Fruit fly (Drosophila melanogaster): Measurements from ENCODE around the gene Nbr.
A peak's percentile ranks its signal among the peaks of the same experiment; 100 is the strongest.

Nbr gene

dm6 chr2L:21162875-21163274 lies at the start of gene Nbr (continued):
- TF ChIP-seq CG13123 (GFP tag; optimal IDR thresholded peaks at IDR 0.05), result no peak
- no peak for TF ChIP-seq Drgx (GFP tag; IDR thresholded peaks at IDR 0.05)
- TF ChIP-seq CG8765 (GFP tag; IDR thresholded peaks at IDR 0.05), result no peak
- TF ChIP-seq CG11247 (GFP tag; IDR thresholded peaks at IDR 0.05), result peak; percentile 36; the same call in 1 of the 2 replicates
- TF ChIP-seq CG32767 (GFP tag; IDR thresholded peaks at IDR 0.05), result no peak
- TF ChIP-seq chn (GFP tag; optimal IDR thresholded peaks at IDR 0.05), result no peak

- TF ChIP-seq CG30431 (GFP tag; optimal IDR thresholded peaks at IDR 0.05) (no peak), CG2199 (GFP tag; IDR thresholded peaks at IDR 0.05) (peak; percentile 23; the same call in 1 of the 3 replicates), Usf (GFP tag; optimal IDR thresholded peaks at IDR 0.05) (no peak)
These were observed 43.3 kb upstream of the Nbr start, which contains the start of gene clumsy for dm6 chr2L:21206193-21206592. TSS of gene clumsy (plus strand) at chr2L:21206493.

dm6 chr2L:21202702-21203101 lies 39.8 kb upstream of the Nbr start, which contains the start of gene CG31988:
TSS of gene CG31988 (minus strand) at chr2L:21202802.
- no peak for TF ChIP-seq esg (GFP tag; conservative IDR thresholded peaks at IDR 0.05)

- TF ChIP-seq BEAF-32 (GFP tag; optimal IDR thresholded peaks at IDR 0.05) (no peak), D19B (GFP tag; optimal IDR thresholded peaks at IDR 0.05) (no peak), org-1 (GFP tag; optimal IDR thresholded peaks at IDR 0.05) (no peak), CG12769 (tag; optimal IDR thresholded peaks at IDR 0.05) (no peak), fd96Cb (tag; optimal IDR thresholded peaks at IDR 0.05) (no peak), pan (optimal IDR thresholded peaks at IDR 0.05) (no peak), pan (GFP tag; optimal IDR thresholded peaks at IDR 0.05 in 1 of 2, IDR thresholded peaks at IDR 0.05 in 1 of 2) (no peak), CrebB (tag; optimal IDR thresholded peaks at IDR 0.05) (no peak), pita (GFP tag; optimal IDR thresholded peaks at IDR 0.05) (no peak), CG15696 (tag; optimal IDR thresholded peaks at IDR 0.05) (no peak), vvl (GFP tag; IDR thresholded peaks at IDR 0.05) (no peak), gcm (GFP tag; optimal IDR thresholded peaks at IDR 0.05) (no peak), tll (GFP tag; optimal IDR thresholded peaks at IDR 0.05) (no peak), Lpt (GFP tag; optimal IDR thresholded peaks at IDR 0.05) (no peak), Dp (GFP tag; optimal IDR thresholded peaks at IDR 0.05) (no peak), CG4282 (GFP tag; optimal IDR thresholded peaks at IDR 0.05) (no peak), CG14710 (tag; optimal IDR thresholded peaks at IDR 0.05) (no peak), Oaz (GFP tag; IDR thresholded peaks at IDR 0.05) (no peak)
These were observed 37.4 kb upstream of the Nbr start, which contains the start of gene CG31624 for dm6 chr2L:21200275-21200674. TSS of gene CG31624 (minus strand) at chr2L:21200375.

- no peak for TF ChIP-seq en (GFP tag; optimal IDR thresholded peaks at IDR 0.05)
- peak; percentile 35 for TF ChIP-seq CG15696 (tag; optimal IDR thresholded peaks at IDR 0.05)
- TF ChIP-seq nerfin-2 (GFP tag; IDR thresholded peaks at IDR 0.05; ENCODE audit: partially characterized antibody), result no peak
- TF ChIP-seq ato (GFP tag; IDR thresholded peaks at IDR 0.05; ENCODE audit: partially characterized antibody), result peak; percentile 14; the same call in 1 of the 2 replicates
- peak; percentile 37; the same call in 1 of the 3 replicates for TF ChIP-seq CG2199 (GFP tag; IDR thresholded peaks at IDR 0.05)
- TF ChIP-seq wor (GFP tag; IDR thresholded peaks at IDR 0.05), result no peak
- TF ChIP-seq CG5180 (GFP tag; optimal IDR thresholded peaks at IDR 0.05), result no peak
- TF ChIP-seq Asciz (GFP tag; optimal IDR thresholded peaks at IDR 0.05), result peak; percentile 6
- TF ChIP-seq CG6813 (GFP tag; optimal IDR thresholded peaks at IDR 0.05), result peak; percentile 14
- TF ChIP-seq CG17912 (GFP tag; optimal IDR thresholded peaks at IDR 0.05), result no peak
- peak; percentile 15 for TF ChIP-seq Blimp-1 (GFP tag; optimal IDR thresholded peaks at IDR 0.05)
- peak; percentile 16 for TF ChIP-seq CG18599 (GFP tag; optimal IDR thresholded peaks at IDR 0.05)
- TF ChIP-seq pfk (GFP tag; optimal IDR thresholded peaks at IDR 0.05), result no peak
- TF ChIP-seq unpg (GFP tag; optimal IDR thresholded peaks at IDR 0.05), result no peak
- peak; percentile 1 for TF ChIP-seq dmrt11E (tag; optimal IDR thresholded peaks at IDR 0.05)
- TF ChIP-seq nerfin-1 (tag; optimal IDR thresholded peaks at IDR 0.05), result peak; percentile 9
- no peak for TF ChIP-seq Dfd (GFP tag; optimal IDR thresholded peaks at IDR 0.05)
These were observed 35.9 kb upstream of the Nbr start, which contains the start of gene Ret for dm6 chr2L:21198633-21199264. TSS of gene Ret (minus strand) at chr2L:21198762.
